Worm (Caenorhabditis elegans) whole organism, L4 larva: Measurements from ENCODE around the gene rars-1.
A peak's percentile ranks its signal among the peaks of the same experiment; 100 is the strongest.

Source experiments
- D1046.2 ChIP-seq: fragments of 200-800 bp; sonication (Bioruptor generic); IDR thresholded peaks from 2 replicates; pipeline ENCODE4 v1.3.6; 2022; ENCODE audit warnings: missing genetic modification characterization, missing compliant biosample characterization
- F10B5.3 ChIP-seq: sonication (generic microtip); optimal IDR thresholded peaks from 2 replicates; lab custom pipeline; 2016; ENCODE audit warnings: mild to moderate bottlenecking, missing genetic modification characterization, missing compliant biosample characterization
- F44E2.7 ChIP-seq: fragments of 200-800 bp; sonication (Bioruptor generic); IDR thresholded peaks from 2 replicates; pipeline ENCODE4 v2.1.2; 2022; ENCODE audit warnings: missing genetic modification characterization, missing compliant biosample characterization
- F49E8.2 ChIP-seq: sonication (generic microtip); optimal IDR thresholded peaks from 2 replicates; lab custom pipeline; 2016; ENCODE audit warnings: missing compliant biosample characterization, mild to moderate bottlenecking, missing genetic modification characterization, borderline replicate concordance
- T20F7.1 ChIP-seq: fragments of 200-800 bp; sonication (Bioruptor generic); optimal IDR thresholded peaks from 2 replicates; lab custom pipeline; 2018; ENCODE audit warnings: mild to moderate bottlenecking, missing genetic modification characterization, missing compliant biosample characterization
- T26A8.4 ChIP-seq: fragments of 200-800 bp; sonication (Bioruptor generic); IDR thresholded peaks from 2 replicates; pipeline ENCODE4 v1.3.6; 2022; ENCODE audit warnings: missing genetic modification characterization, missing compliant biosample characterization
- Y48G9A.11 ChIP-seq: fragments of 200-800 bp; sonication (Bioruptor generic); IDR thresholded peaks from 2 replicates; pipeline ENCODE4 v1.3.6; 2022; ENCODE audit warnings: missing genetic modification reagents, missing genetic modification characterization, missing compliant biosample characterization
- ZK337.2 ChIP-seq: fragments of 200-800 bp; sonication (Bioruptor generic); IDR thresholded peaks from 2 replicates; pipeline ENCODE4 v1.3.6; 2022; ENCODE audit warnings: missing genetic modification reagents, missing genetic modification characterization, missing compliant biosample characterization
- ceh-32 ChIP-seq: sonication (generic microtip); optimal IDR thresholded peaks from 2 replicates; lab custom pipeline; 2016; ENCODE audit warnings: mild to moderate bottlenecking, missing genetic modification characterization, missing compliant biosample characterization; ENCODE audit not compliant: poor library complexity
- ces-1 ChIP-seq: fragments of 150-350 bp; sonication (generic microtip); optimal IDR thresholded peaks from 4 replicates; lab custom pipeline; 2014; ENCODE audit warnings: missing biosample characterization, missing genetic modification reagents, missing genetic modification characterization
- ctbp-1 ChIP-seq: fragments of 200-800 bp; sonication (Bioruptor generic); IDR thresholded peaks from 2 replicates; pipeline ENCODE4 v1.3.6; 2022; ENCODE audit warnings: missing genetic modification reagents, missing genetic modification characterization, missing compliant biosample characterization
- daf-19 ChIP-seq: fragments of 200-800 bp; sonication (Bioruptor generic); conservative IDR thresholded peaks from 2 replicates; pipeline ENCODE4 v1.3.6; 2022; ENCODE audit warnings: missing genetic modification characterization, missing compliant biosample characterization
- dmd-9 ChIP-seq: fragments of 200-800 bp; sonication (Bioruptor generic); IDR thresholded peaks from 2 replicates; pipeline ENCODE4 v1.3.6; 2022; ENCODE audit warnings: missing genetic modification reagents, missing genetic modification characterization, missing compliant biosample characterization
- dve-1 ChIP-seq: sonication (generic microtip); optimal IDR thresholded peaks from 2 replicates; lab custom pipeline; 2017; ENCODE audit warnings: antibody characterized with exemption, mild to moderate bottlenecking, missing genetic modification characterization, missing compliant biosample characterization; ENCODE audit not compliant: insufficient read depth
- egl-43 ChIP-seq: fragments of 200-800 bp; sonication (Bioruptor generic); IDR thresholded peaks from 2 replicates; pipeline ENCODE4 v1.3.6; 2022; ENCODE audit warnings: missing genetic modification reagents, missing genetic modification characterization, missing compliant biosample characterization
- fos-1 ChIP-seq: fragments of 150-350 bp; optimal IDR thresholded peaks from 2 replicates; lab custom pipeline; 2014; ENCODE audit warnings: missing biosample characterization, missing genetic modification characterization
- hif-1 ChIP-seq, 2 experiments: sonication (generic microtip); optimal IDR thresholded peaks; 2 replicates each; lab custom pipeline; 2016 to 2017; ENCODE audit warnings: missing compliant biosample characterization in 2 of 2, missing genetic modification characterization in 2 of 2, missing genetic modification reagents in 2 of 2, missing genotype in 2 of 2, mild to moderate bottlenecking in 1 of 2
- hlh-11 ChIP-seq: fragments of 200-800 bp; sonication (Bioruptor generic); optimal IDR thresholded peaks from 2 replicates; lab custom pipeline; 2018; ENCODE audit warnings: mild to moderate bottlenecking, missing genetic modification characterization, missing compliant biosample characterization
- hlh-30 ChIP-seq: sonication (generic microtip); optimal IDR thresholded peaks from 2 replicates; lab custom pipeline; 2017; ENCODE audit warnings: antibody characterized with exemption, mild to moderate bottlenecking, missing genetic modification characterization, missing compliant biosample characterization; ENCODE audit not compliant: insufficient read depth
- jun-1 ChIP-seq: fragments of 150-350 bp; optimal IDR thresholded peaks from 2 replicates; lab custom pipeline; 2014; ENCODE audit warnings: missing biosample characterization, missing genetic modification reagents, missing genetic modification characterization
- lin-1 ChIP-seq: fragments of 200-800 bp; sonication (Bioruptor generic); IDR thresholded peaks from 2 replicates; pipeline ENCODE4 v1.3.6; 2022; ENCODE audit warnings: missing genetic modification reagents, missing genetic modification characterization, missing compliant biosample characterization
- lin-38 ChIP-seq: fragments of 200-800 bp; sonication (Bioruptor generic); IDR thresholded peaks from 2 replicates; pipeline ENCODE4 v1.3.6; 2022; ENCODE audit warnings: missing genetic modification reagents, missing genetic modification characterization, missing compliant biosample characterization
- lin-39 ChIP-seq: fragments of 150-350 bp; optimal IDR thresholded peaks from 2 replicates; lab custom pipeline; 2014; ENCODE audit warnings: missing biosample characterization, missing genetic modification reagents, missing genetic modification characterization
- lir-3 ChIP-seq: sonication (generic microtip); optimal IDR thresholded peaks from 2 replicates; lab custom pipeline; 2016; ENCODE audit warnings: mild to moderate bottlenecking, missing genetic modification characterization, missing compliant biosample characterization
- madf-9 ChIP-seq: fragments of 200-800 bp; sonication (Bioruptor generic); conservative IDR thresholded peaks from 2 replicates; pipeline ENCODE4 v1.3.6; 2022; ENCODE audit warnings: missing genetic modification reagents, missing genetic modification characterization, missing compliant biosample characterization
- mdl-1 ChIP-seq, 2 experiments: fragments of 150-350 bp in 1 of 2; sonication (generic microtip) in 1 of 2; optimal IDR thresholded peaks; 2 replicates each; lab custom pipeline; 2014 to 2017; ENCODE audit warnings: missing biosample characterization in 2 of 2, missing genetic modification characterization in 2 of 2
- mep-1 ChIP-seq: fragments of 150-350 bp; sonication (generic microtip); optimal IDR thresholded peaks from 3 replicates; lab custom pipeline; 2014; ENCODE audit warnings: missing biosample characterization, missing genetic modification characterization
- mxl-2 ChIP-seq: fragments of 200-800 bp; sonication (Bioruptor generic); conservative IDR thresholded peaks from 2 replicates; pipeline ENCODE4 v1.3.6; 2022; ENCODE audit warnings: missing genetic modification reagents, missing genetic modification characterization, missing compliant biosample characterization
- nhr-111 ChIP-seq: fragments of 200-800 bp; sonication (Bioruptor generic); optimal IDR thresholded peaks from 2 replicates; lab custom pipeline; 2018; ENCODE audit warnings: mild to moderate bottlenecking, missing genetic modification characterization, missing compliant biosample characterization
- nhr-237 ChIP-seq: sonication (generic microtip); optimal IDR thresholded peaks from 2 replicates; lab custom pipeline; 2017; ENCODE audit warnings: missing biosample characterization, missing genetic modification characterization
- nhr-25 ChIP-seq: sonication (generic microtip); optimal IDR thresholded peaks from 2 replicates; lab custom pipeline; 2017; ENCODE audit warnings: missing genetic modification characterization, mild to moderate bottlenecking, missing compliant biosample characterization, antibody characterized with exemption, moderate library complexity, borderline replicate concordance; ENCODE audit not compliant: insufficient read depth
- nhr-42 ChIP-seq: fragments of 200-800 bp; sonication (Bioruptor generic); IDR thresholded peaks from 2 replicates; pipeline ENCODE4 v1.3.6; 2022; ENCODE audit warnings: missing genetic modification characterization, missing compliant biosample characterization
- nhr-77 ChIP-seq: fragments of 150-350 bp; optimal IDR thresholded peaks from 2 replicates; lab custom pipeline; 2014; ENCODE audit warnings: missing biosample characterization, missing genetic modification characterization
- pha-4 ChIP-seq, 2 experiments: fragments of 150-350 bp in 1 of 2; fragments of 200-800 bp in 1 of 2; sonication (Bioruptor generic) in 1 of 2; IDR thresholded peaks in 1 of 2; optimal IDR thresholded peaks in 1 of 2; 2 replicates each; pipeline versions ENCODE4 v1.3.6 to Lab custom; 2014 to 2022; ENCODE audit warnings: missing genetic modification characterization in 2 of 2, missing genetic modification reagents in 2 of 2, missing biosample characterization in 1 of 2, missing compliant biosample characterization in 1 of 2
- php-3 ChIP-seq: fragments of 200-800 bp; sonication (Bioruptor generic); IDR thresholded peaks from 2 replicates; pipeline ENCODE4 v1.3.6; 2022; ENCODE audit warnings: missing genetic modification reagents, missing genetic modification characterization, missing compliant biosample characterization
- pqm-1 ChIP-seq: sonication (generic microtip); optimal IDR thresholded peaks from 2 replicates; lab custom pipeline; 2017; ENCODE audit warnings: missing biosample characterization, missing genetic modification characterization
- rbr-2 ChIP-seq: sonication (generic microtip); optimal IDR thresholded peaks from 2 replicates; lab custom pipeline; 2016; ENCODE audit warnings: missing genotype, missing genetic modification characterization, missing compliant biosample characterization
- sdz-12 ChIP-seq: fragments of 200-800 bp; sonication (Bioruptor generic); optimal IDR thresholded peaks from 2 replicates; lab custom pipeline; 2018; ENCODE audit warnings: mild to moderate bottlenecking, missing genetic modification characterization, missing compliant biosample characterization
- snpc-1.2 ChIP-seq: fragments of 200-800 bp; sonication (Bioruptor generic); IDR thresholded peaks from 2 replicates; pipeline ENCODE4 v1.3.6; 2022; ENCODE audit warnings: missing genetic modification reagents, missing genetic modification characterization, missing compliant biosample characterization
- snpc-4 ChIP-seq: fragments of 150-350 bp; optimal IDR thresholded peaks from 2 replicates; lab custom pipeline; 2014; ENCODE audit warnings: missing biosample characterization, missing genetic modification characterization
- tag-97 ChIP-seq: fragments of 200-800 bp; sonication (Bioruptor generic); IDR thresholded peaks from 2 replicates; pipeline ENCODE4 v1.3.6; 2022; ENCODE audit warnings: missing genetic modification characterization, missing compliant biosample characterization
- unc-39 ChIP-seq: sonication (generic microtip); optimal IDR thresholded peaks from 2 replicates; lab custom pipeline; 2017; ENCODE audit warnings: missing biosample characterization, missing genetic modification characterization
- vab-7 ChIP-seq: fragments of 200-800 bp; sonication (Bioruptor generic); IDR thresholded peaks from 2 replicates; pipeline ENCODE4 v1.3.6; 2022; ENCODE audit warnings: missing genetic modification reagents, missing genetic modification characterization, missing compliant biosample characterization
- zfp-3 ChIP-seq: fragments of 200-800 bp; sonication (Bioruptor generic); conservative IDR thresholded peaks from 2 replicates; pipeline ENCODE4 v1.3.6; 2022; ENCODE audit warnings: missing genetic modification reagents, missing genetic modification characterization, missing compliant biosample characterization
- zip-11 ChIP-seq: fragments of 200-800 bp; sonication (Bioruptor generic); IDR thresholded peaks from 2 replicates; pipeline ENCODE4 v1.3.6; 2022; ENCODE audit warnings: missing genetic modification characterization, missing compliant biosample characterization
- ztf-7 ChIP-seq: fragments of 150-350 bp; optimal IDR thresholded peaks from 2 replicates; lab custom pipeline; 2014; ENCODE audit warnings: missing biosample characterization, missing genetic modification characterization

Gene rars-1

DNA sequence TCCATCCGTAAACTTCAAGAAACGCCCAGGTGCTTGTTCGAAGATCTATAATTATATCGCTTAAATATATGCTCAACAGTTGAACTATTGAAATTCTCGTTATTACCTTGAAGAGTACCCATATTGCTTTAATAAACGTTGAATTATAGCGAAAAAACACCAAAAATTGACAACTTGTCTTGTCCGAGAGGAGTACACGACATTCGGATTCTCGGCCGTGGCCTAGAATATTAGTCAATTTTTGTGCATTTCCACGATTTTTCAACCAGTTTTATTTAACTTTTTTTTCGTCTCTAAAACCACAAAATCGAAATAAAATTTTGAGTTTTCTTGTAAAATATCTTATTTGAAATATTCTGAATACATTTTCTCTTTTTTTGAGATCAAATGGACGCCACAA is 4.7 kb downstream of the rars-1 start, which contains the start of the genes F26F4.9 and cee-1 (continued):
- TF ChIP-seq rbr-2 (tag; lab: Kevin White, UChicago) (peak; percentile 32), nhr-77 (tag; lab: Kevin White, UChicago) (no peak), ZK337.2 (GFP tag; lab: Robert Waterston, UW) (peak; percentile 73), zip-11 (GFP tag; lab: Robert Waterston, UW) (no peak), hlh-30 (tag; lab: Kevin White, UChicago) (no peak), F44E2.7 (GFP tag; lab: Robert Waterston, UW) (no peak), F10B5.3 (tag; lab: Kevin White, UChicago) (no peak), mep-1 (tag; lab: Kevin White, UChicago) (peak; percentile 38), pqm-1 (tag; lab: Kevin White, UChicago) (no peak), T20F7.1 (GFP tag; lab: Kevin White, UChicago) (no peak), lir-3 (no peak), tag-97 (GFP tag; lab: Robert Waterston, UW) (no peak), D1046.2 (GFP tag; lab: Robert Waterston, UW) (no peak), vab-7 (GFP tag; lab: Robert Waterston, UW) (no peak), Y48G9A.11 (0 out of 2 replicates have a peak, but pooled peaks have one; percentile 15), daf-19 (GFP tag; lab: Robert Waterston, UW) (no peak), fos-1 (no peak), nhr-111 (no peak), T26A8.4 (GFP tag; lab: Robert Waterston, UW) (no peak), lin-39 (tag; lab: Kevin White, UChicago) (no peak), nhr-42 (no peak), nhr-237 (tag; lab: Kevin White, UChicago) (no peak), mdl-1 (tag; optimal IDR thresholded peaks at IDR 0.05; lab: Kevin White, UChicago) (no peak), snpc-1.2 (GFP tag; lab: Robert Waterston, UW) (no peak), php-3 (GFP tag; lab: Robert Waterston, UW) (no peak), zfp-3 (GFP tag; lab: Robert Waterston, UW) (no peak), lin-38 (no peak), egl-43 (GFP tag; lab: Robert Waterston, UW) (no peak), hif-1 (tag; optimal IDR thresholded peaks at IDR 0.05; lab: Kevin White, UChicago) (peak in 1 of 2 experiments; percentile 70), ces-1 (GFP tag; lab: Kevin White, UChicago) (no peak), sdz-12 (no peak), mxl-2 (GFP tag; lab: Robert Waterston, UW) (no peak), F49E8.2 (tag; lab: Kevin White, UChicago) (peak; percentile 4), ceh-32 (tag; lab: Kevin White, UChicago) (no peak), dmd-9 (GFP tag; lab: Robert Waterston, UW) (0 out of 2 replicates have a peak, but pooled peaks have one; percentile 37), madf-9 (GFP tag; lab: Robert Waterston, UW) (no peak)

DNA sequence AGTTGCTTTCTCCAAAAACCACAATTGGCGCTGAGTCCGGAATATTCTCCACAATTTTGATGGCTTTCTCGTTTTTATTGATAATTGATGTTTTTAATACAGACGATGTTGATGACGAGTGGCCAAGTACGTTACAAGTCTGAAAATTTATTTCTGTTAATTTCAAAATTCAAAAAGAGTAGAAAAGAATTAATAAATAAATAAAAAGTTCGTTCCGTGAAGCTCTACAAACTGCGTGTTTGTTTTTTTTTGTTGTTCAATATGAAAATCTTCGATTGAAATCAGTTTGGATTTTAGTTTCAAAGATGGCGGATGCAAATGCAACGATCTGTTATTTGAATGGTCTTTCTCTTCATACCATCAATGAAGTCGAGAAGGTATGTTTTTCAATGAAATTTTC is 6.0 kb downstream of the rars-1 start, which contains the start of gene F26F4.2:
TSS of gene F26F4.2 (plus strand) at position 301 of the 400 bp plus-strand sequence.
- TF ChIP-seq sdz-12, result no peak
- TF ChIP-seq dve-1 (tag; lab: Kevin White, UChicago), result no peak
- TF ChIP-seq jun-1, result no peak
- TF ChIP-seq F44E2.7 (GFP tag; lab: Robert Waterston, UW), result no peak
- TF ChIP-seq hlh-30 (tag; lab: Kevin White, UChicago), result no peak
- no peak for TF ChIP-seq T20F7.1 (GFP tag; lab: Kevin White, UChicago)
- TF ChIP-seq ctbp-1 (GFP tag; lab: Robert Waterston, UW), result no peak
- TF ChIP-seq pha-4 (GFP tag; IDR thresholded peaks at IDR 0.05; lab: Robert Waterston, UW), result no peak
- no peak for TF ChIP-seq pha-4 (tag; optimal IDR thresholded peaks at IDR 0.05; lab: Kevin White, UChicago)
- no peak for TF ChIP-seq nhr-25 (tag; lab: Kevin White, UChicago)
- TF ChIP-seq egl-43 (GFP tag; lab: Robert Waterston, UW), result no peak
- no peak for TF ChIP-seq lin-1 (GFP tag; lab: Robert Waterston, UW)
- TF ChIP-seq lir-3, result no peak
- TF ChIP-seq unc-39 (tag; lab: Kevin White, UChicago), result no peak
- no peak for TF ChIP-seq nhr-42
- no peak for TF ChIP-seq dmd-9 (GFP tag; lab: Robert Waterston, UW)
- TF ChIP-seq snpc-4 (tag; lab: Kevin White, UChicago), result no peak
- TF ChIP-seq ztf-7 (tag; lab: Kevin White, UChicago), result no peak
- no peak for TF ChIP-seq hlh-11 (tag; lab: Kevin White, UChicago)
- TF ChIP-seq lin-39 (tag; lab: Kevin White, UChicago), result no peak
- TF ChIP-seq, all 104 proteins: peak for 0
